Worm (Caenorhabditis elegans) whole organism, young adult: ENCODE data around the gene clec-135.
A peak's percentile ranks its signal among the peaks of the same experiment; 100 is the strongest.

ENCODE experiments used
- B0019.2 ChIP-seq: fragments of 200-800 bp; sonication (Bioruptor generic); conservative IDR thresholded peaks from 2 replicates; pipeline ENCODE4 v1.3.6; 2022; ENCODE audit warnings: missing genetic modification reagents, missing genetic modification characterization, missing compliant biosample characterization
- B0336.3 ChIP-seq: fragments of 200-800 bp; sonication (Bioruptor generic); IDR thresholded peaks from 2 replicates; pipeline ENCODE4 v1.3.6; 2022; ENCODE audit warnings: missing genetic modification characterization, missing compliant biosample characterization
- C06A6.2 ChIP-seq: fragments of 200-800 bp; sonication (Bioruptor generic); conservative IDR thresholded peaks from 2 replicates; pipeline ENCODE4 v1.3.6; 2022; ENCODE audit warnings: missing genetic modification characterization, missing compliant biosample characterization
- F22D6.2 ChIP-seq: sonication (generic microtip); optimal IDR thresholded peaks from 2 replicates; lab custom pipeline; 2016; ENCODE audit warnings: mild to moderate bottlenecking, missing genetic modification characterization, missing compliant biosample characterization
- K11D2.4 ChIP-seq: fragments of 200-800 bp; sonication (Bioruptor generic); IDR thresholded peaks from 2 replicates; pipeline ENCODE4 v1.3.6; 2022; ENCODE audit warnings: missing genetic modification reagents, missing genetic modification characterization, missing compliant biosample characterization
- Y53F4B.3 ChIP-seq: fragments of 200-800 bp; sonication (Bioruptor generic); IDR thresholded peaks from 2 replicates; pipeline ENCODE4 v1.3.6; 2022; ENCODE audit warnings: missing genetic modification reagents, missing genetic modification characterization, missing compliant biosample characterization
- Y67H2A.10 ChIP-seq: fragments of 200-800 bp; sonication (Bioruptor generic); conservative IDR thresholded peaks from 2 replicates; pipeline ENCODE4 v1.3.6; 2022; ENCODE audit warnings: missing genetic modification reagents, missing genetic modification characterization, missing compliant biosample characterization
- ZK185.1 ChIP-seq: sonication (generic microtip); optimal IDR thresholded peaks from 2 replicates; lab custom pipeline; 2016; ENCODE audit warnings: mild to moderate bottlenecking, missing genetic modification characterization, missing compliant biosample characterization; ENCODE audit not compliant: poor library complexity, severe bottlenecking
- akir-1 ChIP-seq: fragments of 200-800 bp; sonication (Bioruptor generic); optimal IDR thresholded peaks from 2 replicates; lab custom pipeline; 2018; ENCODE audit warnings: mild to moderate bottlenecking, missing genetic modification characterization, moderate library complexity, missing compliant biosample characterization
- aptf-2 ChIP-seq: fragments of 200-800 bp; sonication (Bioruptor generic); conservative IDR thresholded peaks from 2 replicates; pipeline ENCODE4 v1.3.6; 2022; ENCODE audit warnings: missing genetic modification reagents, missing genetic modification characterization, missing compliant biosample characterization
- attf-3 ChIP-seq: fragments of 200-800 bp; sonication (Bioruptor generic); conservative IDR thresholded peaks from 2 replicates; pipeline ENCODE4 v1.3.6; 2022; ENCODE audit warnings: missing genetic modification reagents, missing genetic modification characterization, missing compliant biosample characterization
- ccch-3 ChIP-seq: fragments of 200-800 bp; sonication (Bioruptor generic); optimal IDR thresholded peaks from 2 replicates; lab custom pipeline; 2018; ENCODE audit warnings: mild to moderate bottlenecking, missing genetic modification characterization, missing compliant biosample characterization
- cebp-1 ChIP-seq, 2 experiments: fragments of 200-800 bp in 1 of 2; sonication (Bioruptor generic) in 1 of 2; sonication (generic microtip) in 1 of 2; IDR thresholded peaks in 1 of 2; optimal IDR thresholded peaks in 1 of 2; 2 replicates each; pipeline versions ENCODE4 v1.3.6 to Lab custom; 2017 to 2022; ENCODE audit warnings: missing compliant biosample characterization in 2 of 2, missing genetic modification characterization in 2 of 2, mild to moderate bottlenecking in 1 of 2, missing genetic modification reagents in 1 of 2, moderate library complexity in 1 of 2
- cebp-2 ChIP-seq: fragments of 200-800 bp; sonication (Bioruptor generic); IDR thresholded peaks from 2 replicates; pipeline ENCODE4 v1.3.6; 2022; ENCODE audit warnings: missing genetic modification characterization, missing compliant biosample characterization
- ceh-79 ChIP-seq: sonication (generic microtip); optimal IDR thresholded peaks from 2 replicates; lab custom pipeline; 2017; ENCODE audit warnings: mild to moderate bottlenecking, missing genetic modification characterization, missing compliant biosample characterization
- ceh-91 ChIP-seq: fragments of 200-800 bp; sonication (Bioruptor generic); IDR thresholded peaks from 2 replicates; pipeline ENCODE4 v1.3.6; 2022; ENCODE audit warnings: missing genetic modification reagents, missing genetic modification characterization, missing compliant biosample characterization
- chd-7 ChIP-seq: sonication (generic microtip); optimal IDR thresholded peaks from 2 replicates; lab custom pipeline; 2016; ENCODE audit warnings: mild to moderate bottlenecking, missing genetic modification characterization, moderate library complexity, missing compliant biosample characterization
- die-1 ChIP-seq: sonication (generic microtip); optimal IDR thresholded peaks from 2 replicates; lab custom pipeline; 2016; ENCODE audit warnings: missing genotype, mild to moderate bottlenecking, missing genetic modification characterization, missing compliant biosample characterization
- dox-1 ChIP-seq: fragments of 200-800 bp; sonication (Bioruptor generic); IDR thresholded peaks from 2 replicates; pipeline ENCODE4 v1.3.6; 2022; ENCODE audit warnings: missing genetic modification reagents, missing genetic modification characterization, missing compliant biosample characterization
- dpl-1 ChIP-seq: fragments of 150-350 bp; optimal IDR thresholded peaks from 2 replicates; lab custom pipeline; 2014; ENCODE audit warnings: missing biosample characterization, missing genetic modification reagents, missing genetic modification characterization
- egl-18 ChIP-seq: fragments of 200-800 bp; sonication (Bioruptor generic); IDR thresholded peaks from 2 replicates; pipeline ENCODE4 v1.3.6; 2022; ENCODE audit warnings: missing genetic modification reagents, missing genetic modification characterization, missing compliant biosample characterization
- egl-44 ChIP-seq: fragments of 200-800 bp; sonication (Bioruptor generic); IDR thresholded peaks from 2 replicates; pipeline ENCODE4 v1.3.6; 2022; ENCODE audit warnings: missing genetic modification reagents, missing genetic modification characterization, missing compliant biosample characterization
- egrh-3 ChIP-seq: fragments of 200-800 bp; sonication (Bioruptor generic); IDR thresholded peaks from 2 replicates; pipeline ENCODE4 v1.3.6; 2022; ENCODE audit warnings: missing genetic modification reagents, missing genetic modification characterization, missing compliant biosample characterization
- ets-4 ChIP-seq: fragments of 200-800 bp; sonication (Bioruptor generic); optimal IDR thresholded peaks from 2 replicates; lab custom pipeline; 2018; ENCODE audit warnings: mild to moderate bottlenecking, missing genetic modification characterization, missing compliant biosample characterization
- hlh-12 ChIP-seq: sonication (generic microtip); optimal IDR thresholded peaks from 2 replicates; lab custom pipeline; 2016; ENCODE audit warnings: missing genetic modification characterization, missing compliant biosample characterization
- hrde-1 ChIP-seq: sonication (generic microtip); optimal IDR thresholded peaks from 2 replicates; lab custom pipeline; 2016; ENCODE audit warnings: missing genetic modification characterization, mild to moderate bottlenecking, missing compliant biosample characterization, moderate library complexity, missing genotype, missing genetic modification reagents, borderline replicate concordance
- lag-1 ChIP-seq: fragments of 200-800 bp; sonication (Bioruptor generic); IDR thresholded peaks from 2 replicates; pipeline ENCODE4 v1.3.6; 2022; ENCODE audit warnings: missing genetic modification reagents, missing genetic modification characterization, missing compliant biosample characterization
- lin-26 ChIP-seq: fragments of 200-800 bp; sonication (Bioruptor generic); IDR thresholded peaks from 2 replicates; pipeline ENCODE4 v1.3.6; 2022; ENCODE audit warnings: missing genetic modification reagents, missing genetic modification characterization, missing compliant biosample characterization
- madf-10 ChIP-seq: sonication (generic microtip); optimal IDR thresholded peaks from 2 replicates; lab custom pipeline; 2016; ENCODE audit warnings: mild to moderate bottlenecking, missing genetic modification characterization, missing compliant biosample characterization
- mcd-1 ChIP-seq: fragments of 200-800 bp; sonication (Bioruptor generic); IDR thresholded peaks from 2 replicates; pipeline ENCODE4 v1.3.6; 2022; ENCODE audit warnings: missing genetic modification reagents, missing genetic modification characterization, missing compliant biosample characterization
- mel-28 ChIP-seq: sonication (generic microtip); optimal IDR thresholded peaks from 2 replicates; lab custom pipeline; 2016; ENCODE audit warnings: borderline replicate concordance, mild to moderate bottlenecking, missing genetic modification characterization, missing compliant biosample characterization
- mes-4 ChIP-seq: sonication (generic microtip); optimal IDR thresholded peaks from 2 replicates; lab custom pipeline; 2016; ENCODE audit warnings: missing genotype, missing genetic modification characterization, missing compliant biosample characterization
- nfyb-1 ChIP-seq: fragments of 200-800 bp; sonication (Bioruptor generic); IDR thresholded peaks from 2 replicates; pipeline ENCODE4 v1.3.6; 2022; ENCODE audit warnings: missing genetic modification reagents, missing genetic modification characterization, missing compliant biosample characterization
- nhr-120 ChIP-seq: fragments of 200-800 bp; sonication (Bioruptor generic); IDR thresholded peaks from 2 replicates; pipeline ENCODE4 v1.3.6; 2022; ENCODE audit warnings: missing genetic modification characterization, missing compliant biosample characterization
- rec-8 ChIP-seq, 2 experiments: sonication (generic microtip); optimal IDR thresholded peaks; 2 replicates each; lab custom pipeline; 2016; ENCODE audit warnings: mild to moderate bottlenecking in 2 of 2, missing genetic modification characterization in 2 of 2, missing genetic modification reagents in 2 of 2, missing genotype in 2 of 2, missing biosample characterization in 1 of 2, missing compliant biosample characterization in 1 of 2, moderate library complexity in 1 of 2
- sdz-38 ChIP-seq: sonication (generic microtip); optimal IDR thresholded peaks from 2 replicates; lab custom pipeline; 2016; ENCODE audit warnings: missing genotype, missing genetic modification characterization, missing compliant biosample characterization
- sea-2 ChIP-seq: fragments of 200-800 bp; sonication (Bioruptor generic); IDR thresholded peaks from 2 replicates; pipeline ENCODE4 v1.3.6; 2022; ENCODE audit warnings: missing genetic modification characterization, missing compliant biosample characterization
- snpc-3.4 ChIP-seq: sonication (generic microtip); optimal IDR thresholded peaks from 2 replicates; lab custom pipeline; 2017; ENCODE audit warnings: missing genetic modification characterization, mild to moderate bottlenecking, missing compliant biosample characterization, antibody characterized with exemption, moderate library complexity, missing genotype, missing genetic modification reagents
- somi-1 ChIP-seq: fragments of 200-800 bp; sonication (Bioruptor generic); optimal IDR thresholded peaks from 2 replicates; lab custom pipeline; 2018; ENCODE audit warnings: mild to moderate bottlenecking, missing genetic modification characterization, missing compliant biosample characterization
- sptf-2 ChIP-seq: fragments of 200-800 bp; sonication (Bioruptor generic); optimal IDR thresholded peaks from 2 replicates; lab custom pipeline; 2018; ENCODE audit warnings: mild to moderate bottlenecking, missing genetic modification characterization, missing compliant biosample characterization
- unc-130 ChIP-seq: sonication (generic microtip); optimal IDR thresholded peaks from 2 replicates; lab custom pipeline; 2016; ENCODE audit warnings: missing genetic modification reagents, missing genetic modification characterization, missing compliant biosample characterization
- xnd-1 ChIP-seq: sonication (generic microtip); optimal IDR thresholded peaks from 2 replicates; lab custom pipeline; 2016; ENCODE audit warnings: missing genotype, missing genetic modification reagents, missing genetic modification characterization, missing compliant biosample characterization
- zim-3 ChIP-seq: sonication (generic microtip); optimal IDR thresholded peaks from 2 replicates; lab custom pipeline; 2017; ENCODE audit warnings: mild to moderate bottlenecking, missing genetic modification characterization, moderate library complexity, missing compliant biosample characterization
- ztf-18 ChIP-seq: sonication (generic microtip); optimal IDR thresholded peaks from 2 replicates; lab custom pipeline; 2016; ENCODE audit warnings: missing genotype, mild to moderate bottlenecking, missing genetic modification characterization, missing compliant biosample characterization
- ztf-22 ChIP-seq: fragments of 200-800 bp; sonication (Bioruptor generic); optimal IDR thresholded peaks from 2 replicates; lab custom pipeline; 2018; ENCODE audit warnings: mild to moderate bottlenecking, missing genetic modification characterization, moderate library complexity, missing compliant biosample characterization
- ztf-28 ChIP-seq: fragments of 200-800 bp; sonication (Bioruptor generic); IDR thresholded peaks from 2 replicates; pipeline ENCODE4 v1.3.6; 2022; ENCODE audit warnings: missing genetic modification reagents, missing genetic modification characterization, missing compliant biosample characterization
- ztf-6 ChIP-seq: fragments of 200-800 bp; sonication (Bioruptor generic); IDR thresholded peaks from 2 replicates; pipeline ENCODE4 v1.3.6; 2022; ENCODE audit warnings: missing genetic modification reagents, missing genetic modification characterization, missing compliant biosample characterization

clec-135 gene

DNA sequence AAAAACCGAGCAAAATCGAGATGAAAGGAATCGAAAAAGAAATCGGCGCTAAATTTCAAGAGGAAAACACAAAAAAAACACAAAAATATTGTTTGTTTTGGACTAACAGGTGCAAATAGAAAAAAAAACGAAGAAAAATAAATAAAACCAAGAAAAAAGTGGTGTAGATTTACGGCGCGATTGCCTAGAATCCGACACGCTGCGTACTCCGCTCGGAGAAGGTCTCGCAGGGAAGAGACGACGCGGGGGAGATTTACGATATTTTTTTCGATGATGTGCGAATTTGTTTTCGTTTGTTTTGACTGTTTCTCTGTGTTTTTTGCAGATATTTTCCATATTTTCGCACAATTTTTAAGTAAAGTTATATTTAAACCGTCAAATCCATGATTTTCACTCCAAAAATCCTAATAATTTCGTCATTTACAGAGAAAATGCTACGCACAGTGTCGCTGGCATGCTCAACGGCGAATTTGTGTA lies 40.7 kb upstream of the clec-135 start, which contains the start of gene sco-1 (continued):
- TF ChIP-seq mes-4 (tag; lab: Kevin White, UChicago) (no peak), rec-8 (tag; optimal IDR thresholded peaks at IDR 0.05; lab: Kevin White, UChicago) (peak in 1 of 2 experiments; percentile 61), C06A6.2 (GFP tag; lab: Robert Waterston, UW) (peak; percentile 83), dox-1 (GFP tag; lab: Robert Waterston, UW) (peak; percentile 95), hlh-12 (tag; lab: Kevin White, UChicago) (no peak), xnd-1 (tag; lab: Kevin White, UChicago) (peak; percentile 54), chd-7 (tag; lab: Kevin White, UChicago) (peak; percentile 56), hrde-1 (no peak), unc-130 (GFP tag; lab: Kevin White, UChicago) (peak; percentile 77), lag-1 (GFP tag; lab: Robert Waterston, UW) (no peak), somi-1 (GFP tag; lab: Kevin White, UChicago) (peak; percentile 78), mel-28 (tag; lab: Kevin White, UChicago) (no peak), nhr-120 (no peak), die-1 (tag; lab: Kevin White, UChicago) (no peak), cebp-1 (GFP tag; IDR thresholded peaks at IDR 0.05; lab: Robert Waterston, UW) (peak; percentile 70), cebp-1 (tag; optimal IDR thresholded peaks at IDR 0.05; lab: Kevin White, UChicago) (peak; percentile 84), sptf-2 (GFP tag; lab: Kevin White, UChicago) (peak; percentile 53), cebp-2 (GFP tag; lab: Robert Waterston, UW) (no peak), sea-2 (GFP tag; lab: Robert Waterston, UW) (0 out of 2 replicates have a peak, but pooled peaks have one; percentile 59), mcd-1 (peak; percentile 91), ztf-28 (GFP tag; lab: Robert Waterston, UW) (no peak; the same call in 1 of the 2 replicates), lin-26 (GFP tag; lab: Robert Waterston, UW) (0 out of 2 replicates have a peak, but pooled peaks have one; percentile 30), egrh-3 (GFP tag; lab: Robert Waterston, UW) (peak; percentile 60), ztf-22 (no peak), egl-18 (0 out of 2 replicates have a peak, but pooled peaks have one; percentile 29), dpl-1 (GFP tag; lab: Kevin White, UChicago) (peak; percentile 64), sdz-38 (tag; lab: Kevin White, UChicago) (no peak), ets-4 (no peak), Y67H2A.10 (GFP tag; lab: Robert Waterston, UW) (peak; percentile 72; the same call in 1 of the 2 replicates), ccch-3 (peak; percentile 55), F22D6.2 (tag; lab: Kevin White, UChicago) (peak; percentile 24), B0336.3 (peak; percentile 89), ztf-18 (tag; lab: Kevin White, UChicago) (no peak), madf-10 (tag; lab: Kevin White, UChicago) (peak; percentile 75), attf-3 (peak; percentile 73), snpc-3.4 (tag; lab: Kevin White, UChicago) (peak; percentile 73), ceh-79 (tag; lab: Kevin White, UChicago) (no peak), nfyb-1 (peak; percentile 95), aptf-2 (GFP tag; lab: Robert Waterston, UW) (peak; percentile 86), zim-3 (tag; lab: Kevin White, UChicago) (peak; percentile 54), K11D2.4 (GFP tag; lab: Robert Waterston, UW) (peak; percentile 96), ztf-6 (GFP tag; lab: Robert Waterston, UW) (peak; percentile 90; the same call in 1 of the 2 replicates), ceh-91 (GFP tag; lab: Robert Waterston, UW) (peak; percentile 91), B0019.2 (GFP tag; lab: Robert Waterston, UW) (peak; percentile 99), ZK185.1 (tag; lab: Kevin White, UChicago) (no peak), akir-1 (GFP tag; lab: Kevin White, UChicago) (peak; percentile 53), Y53F4B.3 (peak; percentile 58; the same call in 1 of the 2 replicates), egl-44 (peak; percentile 56; the same call in 1 of the 2 replicates)
